Worm (Caenorhabditis elegans): ENCODE measurements around the gene Y22D7AL.9.

- TF ChIP-seq ceh-13 (GFP tag; optimal IDR thresholded peaks at IDR 0.05) (no peak), tbx-37 (GFP tag; conservative IDR thresholded peaks at IDR 0.05) (no peak), scrt-1 (GFP tag; IDR thresholded peaks at IDR 0.05) (no peak)
Observed at ce11 chrIII:1575651-1576050, 38.2 kb downstream of the Y22D7AL.9 start.

Measured in whole organism, early embryonic.